Worm (Caenorhabditis elegans): ENCODE data around the gene F11G11.13.

The F11G11.13 gene

DNA sequence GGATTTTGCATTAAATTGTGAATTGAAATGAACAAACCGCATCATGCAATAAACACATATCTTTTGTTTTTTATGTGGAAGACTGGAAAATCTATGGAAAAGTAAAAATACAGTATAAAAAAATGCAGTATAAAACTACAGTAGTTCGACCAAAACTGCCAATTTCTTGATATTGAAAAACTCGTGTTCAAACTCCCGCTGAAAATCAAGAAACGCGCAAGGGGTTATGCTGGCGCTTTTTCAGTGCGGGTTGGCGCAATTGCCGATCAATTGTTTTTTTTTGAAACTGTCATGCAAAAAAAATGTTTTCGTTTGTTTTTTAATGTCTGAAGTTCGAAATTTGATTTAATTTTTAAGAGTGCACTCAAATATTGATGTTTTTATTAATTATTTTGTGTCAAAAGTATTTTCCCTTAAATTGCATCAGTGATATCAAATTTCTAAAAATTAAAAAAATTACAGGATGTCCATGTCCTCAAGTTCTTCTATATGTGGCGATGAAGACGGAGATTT, 24.3 kb downstream of the F11G11.13 start, which contains the start of gene dnj-9 (continued):
- TF ChIP-seq ztf-22 (GFP tag; optimal IDR thresholded peaks at IDR 0.05) (no peak), tlf-1 (GFP tag; optimal IDR thresholded peaks at IDR 0.05) (peak; percentile 93), C17E4.6 (GFP tag; IDR thresholded peaks at IDR 0.05) (peak; percentile 88), him-1 (tag; optimal IDR thresholded peaks at IDR 0.05) (peak; percentile 81), snpc-3.4 (tag; optimal IDR thresholded peaks at IDR 0.05) (peak; percentile 94), efl-1 (GFP tag; optimal IDR thresholded peaks at IDR 0.05) (peak; percentile 91), nfya-1 (tag; optimal IDR thresholded peaks at IDR 0.05; ENCODE audit: borderline replicate concordance, insufficient read depth) (no peak), madf-6 (GFP tag; IDR thresholded peaks at IDR 0.05) (peak; percentile 95), Y79H2A.3 (GFP tag; conservative IDR thresholded peaks at IDR 0.05) (0 out of 2 replicates have a peak, but pooled peaks have one; percentile 11), mxl-1 (tag; optimal IDR thresholded peaks at IDR 0.05) (no peak), ztf-3 (GFP tag; optimal IDR thresholded peaks at IDR 0.05) (no peak), F22D6.2 (tag; optimal IDR thresholded peaks at IDR 0.05) (peak; percentile 87), F10E7.11 (tag; optimal IDR thresholded peaks at IDR 0.05) (no peak), hrde-1 (tag; optimal IDR thresholded peaks at IDR 0.05; ENCODE audit: borderline replicate concordance) (peak; percentile 62), ceh-79 (tag; optimal IDR thresholded peaks at IDR 0.05) (no peak), sdz-38 (tag; optimal IDR thresholded peaks at IDR 0.05) (no peak), nhr-80 (tag; optimal IDR thresholded peaks at IDR 0.05) (peak; percentile 64), mcd-1 (GFP tag; IDR thresholded peaks at IDR 0.05) (peak; percentile 93), B0261.1 (tag; optimal IDR thresholded peaks at IDR 0.05) (peak; percentile 15), nfya-2 (GFP tag; IDR thresholded peaks at IDR 0.05) (no peak), F55B11.4 (tag; optimal IDR thresholded peaks at IDR 0.05; ENCODE audit: borderline replicate concordance, insufficient read depth) (no peak), chd-7 (tag; optimal IDR thresholded peaks at IDR 0.05) (peak; percentile 81), ztf-26 (tag; optimal IDR thresholded peaks at IDR 0.05) (peak; percentile 84), lsy-27 (tag; optimal IDR thresholded peaks at IDR 0.05; ENCODE audit: borderline replicate concordance, insufficient read depth) (no peak), mes-4 (tag; optimal IDR thresholded peaks at IDR 0.05) (peak; percentile 34), lin-35 (GFP tag; optimal IDR thresholded peaks at IDR 0.05) (peak; percentile 86 to 99 (median 92)), bed-1 (GFP tag; IDR thresholded peaks at IDR 0.05) (no peak), fkh-3 (tag; optimal IDR thresholded peaks at IDR 0.05) (no peak), unc-62 (GFP tag; optimal IDR thresholded peaks at IDR 0.05) (no peak), unc-130 (GFP tag; optimal IDR thresholded peaks at IDR 0.05) (peak; percentile 75), sea-2 (GFP tag; IDR thresholded peaks at IDR 0.05) (no peak), T26A5.8 (tag; optimal IDR thresholded peaks at IDR 0.05) (no peak), madf-10 (tag; optimal IDR thresholded peaks at IDR 0.05) (peak; percentile 71), Y53G8AR.9 (GFP tag; conservative IDR thresholded peaks at IDR 0.05) (peak; percentile 98), repo-1 (tag; optimal IDR thresholded peaks at IDR 0.05) (peak; percentile 94), hlh-26 (GFP tag; conservative IDR thresholded peaks at IDR 0.05) (no peak), zim-3 (tag; optimal IDR thresholded peaks at IDR 0.05) (no peak), atf-7 (tag; optimal IDR thresholded peaks at IDR 0.05) (peak; percentile 82), lsl-1 (GFP tag; optimal IDR thresholded peaks at IDR 0.05) (peak; percentile 82), Y56A3A.18 (GFP tag; IDR thresholded peaks at IDR 0.05) (peak; percentile 95), hmg-1.2 (GFP tag; IDR thresholded peaks at IDR 0.05) (peak; percentile 73), F57C9.4 (tag; optimal IDR thresholded peaks at IDR 0.05) (no peak), F39B2.1 (GFP tag; IDR thresholded peaks at IDR 0.05) (peak; percentile 75), let-607 (tag; optimal IDR thresholded peaks at IDR 0.05) (peak; percentile 41 to 82), F33H1.4 (GFP tag; IDR thresholded peaks at IDR 0.05) (peak; percentile 84), egl-44 (GFP tag; IDR thresholded peaks at IDR 0.05) (peak; percentile 82; the same call in 1 of the 2 replicates), tbp1 (GFP tag; optimal IDR thresholded peaks at IDR 0.05) (peak; percentile 75), let-526 (GFP tag; IDR thresholded peaks at IDR 0.05) (peak; percentile 83; the same call in 1 of the 2 replicates)

Data from whole organism, young adult.